Worm (Caenorhabditis elegans) whole organism, young adult: ENCODE results near the gene Y66D12A.11.

Source experiments
- B0261.1 ChIP-seq: sonication (generic microtip); optimal IDR thresholded peaks from 2 replicates; lab custom pipeline; 2016; ENCODE audit warnings: mild to moderate bottlenecking, missing genetic modification characterization, moderate library complexity, missing compliant biosample characterization
- B0336.3 ChIP-seq: fragments of 200-800 bp; sonication (Bioruptor generic); IDR thresholded peaks from 2 replicates; pipeline ENCODE4 v1.3.6; 2022; ENCODE audit warnings: missing genetic modification characterization, missing compliant biosample characterization
- C06A6.2 ChIP-seq: fragments of 200-800 bp; sonication (Bioruptor generic); conservative IDR thresholded peaks from 2 replicates; pipeline ENCODE4 v1.3.6; 2022; ENCODE audit warnings: missing genetic modification characterization, missing compliant biosample characterization
- F23B12.7 ChIP-seq: sonication (generic microtip); optimal IDR thresholded peaks from 2 replicates; lab custom pipeline; 2017; ENCODE audit warnings: missing genetic modification characterization, mild to moderate bottlenecking, missing compliant biosample characterization, antibody characterized with exemption, moderate library complexity; ENCODE audit not compliant: insufficient read depth
- F33H1.4 ChIP-seq: fragments of 200-800 bp; sonication (Bioruptor generic); IDR thresholded peaks from 2 replicates; pipeline ENCODE4 v1.3.6; 2022; ENCODE audit warnings: missing genetic modification reagents, missing genetic modification characterization, missing compliant biosample characterization
- F55B11.4 ChIP-seq: sonication (generic microtip); optimal IDR thresholded peaks from 2 replicates; lab custom pipeline; 2016; ENCODE audit warnings: missing compliant biosample characterization, missing genetic modification characterization, borderline replicate concordance; ENCODE audit not compliant: insufficient read depth
- T07F8.4 ChIP-seq: sonication (generic microtip); optimal IDR thresholded peaks from 2 replicates; lab custom pipeline; 2016; ENCODE audit warnings: mild to moderate bottlenecking, missing genetic modification characterization, moderate library complexity, missing compliant biosample characterization
- Y53G8AR.9 ChIP-seq: fragments of 200-800 bp; sonication (Bioruptor generic); conservative IDR thresholded peaks from 2 replicates; pipeline ENCODE4 v1.3.6; 2022; ENCODE audit warnings: missing genetic modification reagents, missing genetic modification characterization, missing compliant biosample characterization
- Y79H2A.3 ChIP-seq: fragments of 200-800 bp; sonication (Bioruptor generic); conservative IDR thresholded peaks from 2 replicates; pipeline ENCODE4 v1.3.6; 2022; ENCODE audit warnings: missing genetic modification reagents, missing genetic modification characterization, missing compliant biosample characterization
- ZK185.1 ChIP-seq: sonication (generic microtip); optimal IDR thresholded peaks from 2 replicates; lab custom pipeline; 2016; ENCODE audit warnings: mild to moderate bottlenecking, missing genetic modification characterization, missing compliant biosample characterization; ENCODE audit not compliant: poor library complexity, severe bottlenecking
- ama-1 ChIP-seq, 3 experiments: fragments of 150-350 bp in 1 of 3; sonication (generic microtip) in 2 of 3; optimal IDR thresholded peaks; 2 replicates each; lab custom pipeline; 2014 to 2018; ENCODE audit warnings: missing biosample characterization in 2 of 3, missing genetic modification characterization in 2 of 3, missing genetic modification reagents in 2 of 3
- aptf-3 ChIP-seq: fragments of 200-800 bp; sonication (Bioruptor generic); IDR thresholded peaks from 2 replicates; pipeline ENCODE4 v1.3.6; 2022; ENCODE audit warnings: missing genetic modification characterization, missing compliant biosample characterization
- cebp-1 ChIP-seq, 2 experiments: fragments of 200-800 bp in 1 of 2; sonication (Bioruptor generic) in 1 of 2; sonication (generic microtip) in 1 of 2; IDR thresholded peaks in 1 of 2; optimal IDR thresholded peaks in 1 of 2; 2 replicates each; pipeline versions ENCODE4 v1.3.6 to Lab custom; 2017 to 2022; ENCODE audit warnings: missing compliant biosample characterization in 2 of 2, missing genetic modification characterization in 2 of 2, mild to moderate bottlenecking in 1 of 2, missing genetic modification reagents in 1 of 2, moderate library complexity in 1 of 2
- ceh-100 ChIP-seq: fragments of 200-800 bp; sonication (Bioruptor generic); IDR thresholded peaks from 2 replicates; pipeline ENCODE4 v1.3.6; 2022; ENCODE audit warnings: missing genetic modification reagents, missing genetic modification characterization, missing compliant biosample characterization
- ceh-40 ChIP-seq: fragments of 200-800 bp; sonication (Bioruptor generic); IDR thresholded peaks from 2 replicates; pipeline ENCODE4 v1.3.6; 2022; ENCODE audit warnings: missing genetic modification characterization, missing compliant biosample characterization
- ceh-79 ChIP-seq: sonication (generic microtip); optimal IDR thresholded peaks from 2 replicates; lab custom pipeline; 2017; ENCODE audit warnings: mild to moderate bottlenecking, missing genetic modification characterization, missing compliant biosample characterization
- chd-7 ChIP-seq: sonication (generic microtip); optimal IDR thresholded peaks from 2 replicates; lab custom pipeline; 2016; ENCODE audit warnings: mild to moderate bottlenecking, missing genetic modification characterization, moderate library complexity, missing compliant biosample characterization
- dox-1 ChIP-seq: fragments of 200-800 bp; sonication (Bioruptor generic); IDR thresholded peaks from 2 replicates; pipeline ENCODE4 v1.3.6; 2022; ENCODE audit warnings: missing genetic modification reagents, missing genetic modification characterization, missing compliant biosample characterization
- egl-18 ChIP-seq: fragments of 200-800 bp; sonication (Bioruptor generic); IDR thresholded peaks from 2 replicates; pipeline ENCODE4 v1.3.6; 2022; ENCODE audit warnings: missing genetic modification reagents, missing genetic modification characterization, missing compliant biosample characterization
- egrh-3 ChIP-seq: fragments of 200-800 bp; sonication (Bioruptor generic); IDR thresholded peaks from 2 replicates; pipeline ENCODE4 v1.3.6; 2022; ENCODE audit warnings: missing genetic modification reagents, missing genetic modification characterization, missing compliant biosample characterization
- hlh-12 ChIP-seq: sonication (generic microtip); optimal IDR thresholded peaks from 2 replicates; lab custom pipeline; 2016; ENCODE audit warnings: missing genetic modification characterization, missing compliant biosample characterization
- lin-35 ChIP-seq, 3 experiments: fragments of 150-350 bp in 2 of 3; sonication (generic microtip) in 1 of 3; optimal IDR thresholded peaks; 2 replicates each; lab custom pipeline; 2014 to 2018; ENCODE audit warnings: missing biosample characterization in 3 of 3, missing genetic modification characterization in 3 of 3, missing genetic modification reagents in 3 of 3
- lin-40 ChIP-seq: sonication (generic microtip); optimal IDR thresholded peaks from 2 replicates; lab custom pipeline; 2016; ENCODE audit warnings: missing genetic modification characterization, mild to moderate bottlenecking, missing compliant biosample characterization, missing genotype, missing genetic modification reagents
- lsl-1 ChIP-seq: fragments of 200-800 bp; sonication (Bioruptor generic); optimal IDR thresholded peaks from 2 replicates; lab custom pipeline; 2018; ENCODE audit warnings: mild to moderate bottlenecking, missing genetic modification characterization, moderate library complexity, missing compliant biosample characterization
- mcd-1 ChIP-seq: fragments of 200-800 bp; sonication (Bioruptor generic); IDR thresholded peaks from 2 replicates; pipeline ENCODE4 v1.3.6; 2022; ENCODE audit warnings: missing genetic modification reagents, missing genetic modification characterization, missing compliant biosample characterization
- mel-28 ChIP-seq: sonication (generic microtip); optimal IDR thresholded peaks from 2 replicates; lab custom pipeline; 2016; ENCODE audit warnings: borderline replicate concordance, mild to moderate bottlenecking, missing genetic modification characterization, missing compliant biosample characterization
- mxl-1 ChIP-seq: sonication (generic microtip); optimal IDR thresholded peaks from 2 replicates; lab custom pipeline; 2016; ENCODE audit warnings: missing genetic modification characterization, missing compliant biosample characterization
- nfyb-1 ChIP-seq: fragments of 200-800 bp; sonication (Bioruptor generic); IDR thresholded peaks from 2 replicates; pipeline ENCODE4 v1.3.6; 2022; ENCODE audit warnings: missing genetic modification reagents, missing genetic modification characterization, missing compliant biosample characterization
- nhr-179 ChIP-seq: sonication (generic microtip); optimal IDR thresholded peaks from 2 replicates; lab custom pipeline; 2016; ENCODE audit warnings: mild to moderate bottlenecking, missing genetic modification characterization, missing compliant biosample characterization
- nhr-27 ChIP-seq: fragments of 200-800 bp; sonication (Bioruptor generic); optimal IDR thresholded peaks from 2 replicates; lab custom pipeline; 2018; ENCODE audit warnings: mild to moderate bottlenecking, missing genetic modification characterization, moderate library complexity, missing compliant biosample characterization
- pbrm-1 ChIP-seq: fragments of 200-800 bp; sonication (Bioruptor generic); IDR thresholded peaks from 2 replicates; pipeline ENCODE4 v1.3.6; 2022; ENCODE audit warnings: missing genetic modification reagents, missing genetic modification characterization, missing compliant biosample characterization
- repo-1 ChIP-seq: sonication (generic microtip); optimal IDR thresholded peaks from 2 replicates; lab custom pipeline; 2017; ENCODE audit warnings: mild to moderate bottlenecking, missing genetic modification characterization, missing compliant biosample characterization
- sdz-38 ChIP-seq: sonication (generic microtip); optimal IDR thresholded peaks from 2 replicates; lab custom pipeline; 2016; ENCODE audit warnings: missing genotype, missing genetic modification characterization, missing compliant biosample characterization
- snpc-1.1 ChIP-seq: sonication (generic microtip); optimal IDR thresholded peaks from 2 replicates; lab custom pipeline; 2017; ENCODE audit warnings: missing genetic modification characterization, mild to moderate bottlenecking, missing compliant biosample characterization, antibody characterized with exemption, moderate library complexity, missing genotype, missing genetic modification reagents; ENCODE audit not compliant: insufficient read depth
- snpc-4 ChIP-seq, 5 experiments: fragments of 150-350 bp in 1 of 5; sonication (generic microtip) in 4 of 5; optimal IDR thresholded peaks; 2 replicates each; lab custom pipeline; 2014 to 2018; ENCODE audit warnings: missing genetic modification characterization in 5 of 5, missing biosample characterization in 3 of 5, antibody characterized with exemption in 2 of 5, mild to moderate bottlenecking in 2 of 5, missing compliant biosample characterization in 2 of 5, missing genotype in 2 of 5, moderate library complexity in 2 of 5, missing genetic modification reagents in 1 of 5
- tlf-1 ChIP-seq: fragments of 200-800 bp; sonication (Bioruptor generic); optimal IDR thresholded peaks from 2 replicates; lab custom pipeline; 2018; ENCODE audit warnings: mild to moderate bottlenecking, missing genetic modification characterization, missing compliant biosample characterization
- unc-62 ChIP-seq: fragments of 150-350 bp; optimal IDR thresholded peaks from 2 replicates; lab custom pipeline; 2014; ENCODE audit warnings: missing biosample characterization, missing genetic modification reagents, missing genetic modification characterization
- ztf-26 ChIP-seq: sonication (generic microtip); optimal IDR thresholded peaks from 2 replicates; lab custom pipeline; 2017; ENCODE audit warnings: missing genetic modification characterization, missing compliant biosample characterization
- ztf-3 ChIP-seq: fragments of 200-800 bp; sonication (Bioruptor generic); optimal IDR thresholded peaks from 2 replicates; lab custom pipeline; 2018; ENCODE audit warnings: mild to moderate bottlenecking, missing genetic modification characterization, missing compliant biosample characterization

The Y66D12A.11 gene

DNA sequence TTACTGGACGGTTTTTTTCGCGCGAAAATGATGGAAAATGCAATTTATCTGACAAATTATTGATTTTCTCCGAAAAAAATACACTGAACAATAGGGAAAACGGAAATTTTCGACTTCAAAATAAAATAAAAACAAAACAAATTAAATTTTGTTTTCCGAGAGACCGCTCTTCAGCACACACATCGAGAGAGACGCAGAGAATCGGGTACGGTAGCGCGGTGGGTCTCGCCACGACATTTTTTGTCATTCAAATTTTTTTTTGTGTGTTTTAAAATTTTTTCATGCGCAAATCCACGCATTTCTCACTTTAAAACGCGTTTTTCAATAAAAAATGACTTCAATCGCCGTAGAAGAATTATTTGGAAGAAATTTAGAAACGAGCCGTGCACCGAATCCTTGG, 39.2 kb upstream of the Y66D12A.11 start (continued):
- no peak for TF ChIP-seq F55B11.4 (tag; lab: Kevin White, UChicago)
- no peak for TF ChIP-seq mxl-1 (tag; lab: Kevin White, UChicago)
- TF ChIP-seq ceh-79 (tag; lab: Kevin White, UChicago), result no peak
- no peak for TF ChIP-seq T07F8.4
- TF ChIP-seq F23B12.7, result no peak
- TF ChIP-seq lin-35 (GFP tag; optimal IDR thresholded peaks at IDR 0.05; lab: Kevin White, UChicago), result no peak
- no peak for TF ChIP-seq sdz-38
- TF ChIP-seq repo-1 (tag; lab: Kevin White, UChicago), result no peak
- TF ChIP-seq ztf-3 (GFP tag; lab: Kevin White, UChicago), result no peak
- TF ChIP-seq egrh-3 (GFP tag; lab: Robert Waterston, UW), result no peak
- TF ChIP-seq F33H1.4 (GFP tag; lab: Robert Waterston, UW), result peak; percentile 97
- TF ChIP-seq mel-28, result no peak
- TF ChIP-seq unc-62 (GFP tag; lab: Kevin White, UChicago), result no peak
- peak; percentile 31 for TF ChIP-seq tlf-1 (GFP tag; lab: Kevin White, UChicago)
- TF ChIP-seq B0261.1 (tag; lab: Kevin White, UChicago), result no peak
- TF ChIP-seq hlh-12 (tag; lab: Kevin White, UChicago), result no peak
- TF ChIP-seq mcd-1, result peak; percentile 65
- TF ChIP-seq ZK185.1 (tag; lab: Kevin White, UChicago), result no peak
- TF ChIP-seq egl-18 (GFP tag; lab: Robert Waterston, UW), result no peak
- TF ChIP-seq lin-40 (tag; lab: Kevin White, UChicago), result no peak
- no peak for TF ChIP-seq cebp-1 (GFP tag; IDR thresholded peaks at IDR 0.05; lab: Robert Waterston, UW)
- no peak for TF ChIP-seq cebp-1 (tag; optimal IDR thresholded peaks at IDR 0.05; lab: Kevin White, UChicago)
- TF ChIP-seq ama-1 (optimal IDR thresholded peaks at IDR 0.05; lab: Kevin White, UChicago), result no peak
- no peak for TF ChIP-seq ama-1 (GFP tag; optimal IDR thresholded peaks at IDR 0.05; lab: Kevin White, UChicago)
- TF ChIP-seq Y53G8AR.9, result no peak
- TF ChIP-seq snpc-1.1 (tag; lab: Kevin White, UChicago), result no peak
- TF ChIP-seq C06A6.2 (GFP tag; lab: Robert Waterston, UW), result no peak
- no peak for TF ChIP-seq ceh-40 (GFP tag; lab: Robert Waterston, UW)
- no peak for TF ChIP-seq ztf-26 (tag; lab: Kevin White, UChicago)
- TF ChIP-seq, all 124 proteins: peak for 24

- TF ChIP-seq ceh-100 (GFP tag; lab: Robert Waterston, UW) (no peak), ztf-3 (GFP tag; lab: Kevin White, UChicago) (no peak), nhr-179 (no peak), B0336.3 (GFP tag; lab: Robert Waterston, UW) (no peak), Y79H2A.3 (GFP tag; lab: Robert Waterston, UW) (no peak), cebp-1 (GFP tag; IDR thresholded peaks at IDR 0.05; lab: Robert Waterston, UW) (no peak), cebp-1 (tag; optimal IDR thresholded peaks at IDR 0.05; lab: Kevin White, UChicago) (no peak), mcd-1 (no peak), snpc-4 (GFP tag; optimal IDR thresholded peaks at IDR 0.05; lab: Kevin White, UChicago) (no peak), snpc-4 (tag; optimal IDR thresholded peaks at IDR 0.05; lab: Kevin White, UChicago) (no peak), nfyb-1 (GFP tag; lab: Robert Waterston, UW) (no peak), lsl-1 (GFP tag; lab: Kevin White, UChicago) (no peak), nhr-27 (no peak), pbrm-1 (GFP tag; lab: Robert Waterston, UW) (no peak), dox-1 (GFP tag; lab: Robert Waterston, UW) (no peak), aptf-3 (GFP tag; lab: Robert Waterston, UW) (no peak), chd-7 (tag; lab: Kevin White, UChicago) (no peak)
These were observed 36.9 kb upstream of the Y66D12A.11 start, which contains the start of gene xpb-1 for ce11 chrIII:11526396-11526795. TSS of gene xpb-1 (plus strand) at chrIII:11526657.
